Fruit fly (Drosophila melanogaster): ENCODE measurements around the gene CG13698.

DNA sequence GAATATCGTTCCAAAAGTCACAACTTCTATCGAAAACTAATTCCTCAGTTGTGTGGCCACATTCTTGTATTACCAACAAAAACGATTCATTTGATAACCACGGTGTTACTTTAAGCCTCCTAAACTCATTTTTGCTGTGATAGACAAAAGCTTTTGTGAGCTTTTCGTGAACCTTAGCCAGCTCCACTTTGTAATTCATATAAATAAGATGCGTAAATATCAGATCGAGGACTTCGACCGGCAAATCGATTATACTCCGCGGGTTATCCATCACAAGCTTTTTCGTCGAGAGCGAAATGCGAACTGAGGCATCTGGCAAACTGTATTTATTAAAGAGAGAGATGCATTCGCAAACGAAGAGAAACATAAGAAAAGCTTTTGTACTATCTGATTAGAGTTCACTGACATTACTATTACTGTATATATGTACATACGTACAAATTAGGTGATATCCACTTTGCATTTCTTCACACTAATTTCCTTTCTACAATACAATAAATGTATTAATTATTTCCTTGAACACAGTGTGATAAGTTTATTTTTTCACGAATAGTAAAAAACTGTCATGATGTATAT is 32.3 kb downstream of the CG13698 start, which contains the start of gene CG44004:
- TF ChIP-seq Ets96B (tag; optimal IDR thresholded peaks at IDR 0.05) = no peak
- no peak for TF ChIP-seq CG11762 (GFP tag; optimal IDR thresholded peaks at IDR 0.05; ENCODE audit: insufficient read depth)
- no peak for TF ChIP-seq dsx (GFP tag; optimal IDR thresholded peaks at IDR 0.05; ENCODE audit: poor library complexity, severe bottlenecking)
- TF ChIP-seq CG8319 (GFP tag; optimal IDR thresholded peaks at IDR 0.05) = no peak
- no peak for TF ChIP-seq CG11902 (GFP tag; optimal IDR thresholded peaks at IDR 0.05)
- TF ChIP-seq OdsH (GFP tag; optimal IDR thresholded peaks at IDR 0.05) = no peak
- no peak for TF ChIP-seq acj6 (GFP tag; optimal IDR thresholded peaks at IDR 0.05)

All from whole organism, prepupa.